Worm (Caenorhabditis elegans): ENCODE data around the gene F48E3.2.

F48E3.2 gene

DNA sequence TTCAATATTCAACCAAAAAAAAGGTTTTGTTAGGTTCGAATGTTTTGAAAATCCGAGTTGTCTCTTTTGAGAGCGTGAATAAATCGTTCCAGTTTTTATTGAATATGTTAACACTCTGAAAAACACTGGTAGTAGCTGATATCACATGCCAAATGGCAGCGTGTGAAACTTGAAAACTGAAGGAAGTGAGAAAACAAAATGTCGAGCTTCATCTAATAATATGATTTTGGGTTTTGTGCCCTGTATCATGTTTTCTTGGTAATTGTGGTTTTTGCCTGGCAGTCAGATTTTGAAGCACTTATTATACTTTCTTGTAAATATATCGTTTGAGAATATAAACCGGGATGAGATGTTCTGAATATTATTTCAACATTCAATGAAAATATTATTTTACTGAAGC, 9.9 kb upstream of the F48E3.2 start, which contains the start of gene F48E3.6:
TSS of gene F48E3.6 (minus strand) at position 101 of the 400 bp plus-strand sequence.
- TF ChIP-seq pes-1 (GFP tag; IDR thresholded peaks at IDR 0.05) (no peak), ceh-36 (tag; optimal IDR thresholded peaks at IDR 0.05) (no peak), ama-1 (optimal IDR thresholded peaks at IDR 0.05) (no peak), hmg-4 (GFP tag; optimal IDR thresholded peaks at IDR 0.05) (no peak), tra-4 (tag; optimal IDR thresholded peaks at IDR 0.05) (no peak), ets-7 (tag; optimal IDR thresholded peaks at IDR 0.05) (no peak), B0310.2 (tag; optimal IDR thresholded peaks at IDR 0.05) (no peak), hmbx-1 (tag; optimal IDR thresholded peaks at IDR 0.05) (no peak), sea-1 (GFP tag; conservative IDR thresholded peaks at IDR 0.05) (no peak), aly-1 (tag; optimal IDR thresholded peaks at IDR 0.05) (no peak), F13C5.2 (tag; optimal IDR thresholded peaks at IDR 0.05) (no peak), scrt-1 (GFP tag; IDR thresholded peaks at IDR 0.05) (no peak), tbx-11 (GFP tag; IDR thresholded peaks at IDR 0.05) (no peak), hnd-1 (tag; optimal IDR thresholded peaks at IDR 0.05) (no peak), ceh-13 (GFP tag; optimal IDR thresholded peaks at IDR 0.05) (no peak), tbx-37 (GFP tag; conservative IDR thresholded peaks at IDR 0.05) (no peak), flt-1 (GFP tag; IDR thresholded peaks at IDR 0.05) (no peak)

DNA sequence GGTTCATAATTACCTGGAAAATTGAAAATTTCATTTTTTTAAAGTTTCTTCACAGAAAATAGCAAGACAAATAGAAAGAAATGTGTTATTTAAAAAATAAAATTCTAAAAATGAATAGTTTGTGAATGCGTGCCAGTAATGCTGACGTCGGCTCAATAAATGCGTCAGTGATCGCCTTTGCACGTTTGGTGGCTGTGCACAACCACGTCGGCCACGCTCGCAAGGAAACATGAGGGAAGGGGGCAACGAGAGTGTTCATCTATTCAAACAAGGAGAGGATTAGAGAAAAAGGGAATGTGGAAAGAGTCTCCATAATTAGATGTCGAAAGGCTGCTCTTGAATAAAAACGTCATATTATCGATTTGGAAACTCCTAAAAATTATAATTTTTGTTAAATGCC, 8.1 kb upstream of the F48E3.2 start, which contains the start of gene uggt-1:
TSS of gene uggt-1 (minus strand) at position 13 of the 400 bp plus-strand sequence.
- TF ChIP-seq ceh-36 (tag; optimal IDR thresholded peaks at IDR 0.05) (peak; percentile 64), tra-4 (tag; optimal IDR thresholded peaks at IDR 0.05) (no peak), aly-1 (tag; optimal IDR thresholded peaks at IDR 0.05) (no peak), hmbx-1 (tag; optimal IDR thresholded peaks at IDR 0.05) (no peak), pes-1 (GFP tag; IDR thresholded peaks at IDR 0.05) (no peak), flt-1 (GFP tag; IDR thresholded peaks at IDR 0.05) (peak; percentile 26; the same call in 1 of the 2 replicates), sea-1 (GFP tag; conservative IDR thresholded peaks at IDR 0.05) (peak; percentile 71), F13C5.2 (tag; optimal IDR thresholded peaks at IDR 0.05) (peak; percentile 85), B0310.2 (tag; optimal IDR thresholded peaks at IDR 0.05) (no peak), tbx-37 (GFP tag; conservative IDR thresholded peaks at IDR 0.05) (no peak), ceh-13 (GFP tag; optimal IDR thresholded peaks at IDR 0.05) (no peak), hnd-1 (tag; optimal IDR thresholded peaks at IDR 0.05) (no peak), tbx-11 (GFP tag; IDR thresholded peaks at IDR 0.05) (no peak), ets-7 (tag; optimal IDR thresholded peaks at IDR 0.05) (no peak), ama-1 (optimal IDR thresholded peaks at IDR 0.05) (no peak), scrt-1 (GFP tag; IDR thresholded peaks at IDR 0.05) (no peak), hmg-4 (GFP tag; optimal IDR thresholded peaks at IDR 0.05) (peak; percentile 83)

DNA sequence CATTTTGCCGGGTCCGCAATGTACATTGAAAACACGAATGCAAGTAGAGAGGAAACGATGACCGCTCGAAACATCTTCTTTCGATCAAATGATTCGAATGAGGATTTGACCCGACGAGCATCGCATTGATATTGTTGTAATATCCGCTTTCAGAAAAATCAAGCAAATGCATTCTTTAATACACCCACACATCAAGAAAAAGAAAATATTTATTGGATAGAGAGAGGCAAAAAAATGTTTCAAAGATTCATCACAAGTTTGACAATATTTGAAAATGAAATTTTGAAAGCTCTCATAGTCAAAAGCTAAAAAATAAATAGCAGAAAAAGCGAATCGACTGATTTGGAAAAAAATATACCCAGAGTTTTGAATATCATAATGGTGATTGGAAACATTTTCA, 2.6 kb upstream of the F48E3.2 start, which contains the start of gene try-14:
TSS of gene try-14 (minus strand) at position 101 of the 400 bp plus-strand sequence.
- TF ChIP-seq tbx-37 (GFP tag; conservative IDR thresholded peaks at IDR 0.05) (no peak), ceh-13 (GFP tag; optimal IDR thresholded peaks at IDR 0.05) (no peak), F13C5.2 (tag; optimal IDR thresholded peaks at IDR 0.05) (no peak), ets-7 (tag; optimal IDR thresholded peaks at IDR 0.05) (no peak), tra-4 (tag; optimal IDR thresholded peaks at IDR 0.05) (no peak), sea-1 (GFP tag; conservative IDR thresholded peaks at IDR 0.05) (no peak), scrt-1 (GFP tag; IDR thresholded peaks at IDR 0.05) (no peak), hnd-1 (tag; optimal IDR thresholded peaks at IDR 0.05) (no peak), hmbx-1 (tag; optimal IDR thresholded peaks at IDR 0.05) (no peak), ceh-36 (tag; optimal IDR thresholded peaks at IDR 0.05) (no peak), pes-1 (GFP tag; IDR thresholded peaks at IDR 0.05) (no peak), ama-1 (optimal IDR thresholded peaks at IDR 0.05) (no peak), flt-1 (GFP tag; IDR thresholded peaks at IDR 0.05) (no peak), tbx-11 (GFP tag; IDR thresholded peaks at IDR 0.05) (no peak), aly-1 (tag; optimal IDR thresholded peaks at IDR 0.05) (no peak), B0310.2 (tag; optimal IDR thresholded peaks at IDR 0.05) (no peak)

ce11 chrX:7491521-7491920, 1.4 kb downstream of the F48E3.2 start:
- no peak for TF ChIP-seq F13C5.2 (tag; optimal IDR thresholded peaks at IDR 0.05)
- no peak for TF ChIP-seq tra-4 (tag; optimal IDR thresholded peaks at IDR 0.05)
- TF ChIP-seq flt-1 (GFP tag; IDR thresholded peaks at IDR 0.05) = no peak
- TF ChIP-seq hmg-4 (GFP tag; optimal IDR thresholded peaks at IDR 0.05) = no peak
- no peak for TF ChIP-seq hnd-1 (tag; optimal IDR thresholded peaks at IDR 0.05)
- TF ChIP-seq pes-1 (GFP tag; IDR thresholded peaks at IDR 0.05) = no peak
- no peak for TF ChIP-seq hmbx-1 (tag; optimal IDR thresholded peaks at IDR 0.05)
- no peak for TF ChIP-seq tbx-37 (GFP tag; conservative IDR thresholded peaks at IDR 0.05)
- no peak for TF ChIP-seq scrt-1 (GFP tag; IDR thresholded peaks at IDR 0.05)
- TF ChIP-seq ceh-36 (tag; optimal IDR thresholded peaks at IDR 0.05) = no peak
- TF ChIP-seq ama-1 (optimal IDR thresholded peaks at IDR 0.05) = no peak
- no peak for TF ChIP-seq sea-1 (GFP tag; conservative IDR thresholded peaks at IDR 0.05)
- TF ChIP-seq aly-1 (tag; optimal IDR thresholded peaks at IDR 0.05) = no peak
- TF ChIP-seq B0310.2 (tag; optimal IDR thresholded peaks at IDR 0.05) = no peak
- TF ChIP-seq tbx-11 (GFP tag; IDR thresholded peaks at IDR 0.05) = no peak
- TF ChIP-seq ets-7 (tag; optimal IDR thresholded peaks at IDR 0.05) = no peak
- TF ChIP-seq ceh-13 (GFP tag; optimal IDR thresholded peaks at IDR 0.05) = no peak

DNA sequence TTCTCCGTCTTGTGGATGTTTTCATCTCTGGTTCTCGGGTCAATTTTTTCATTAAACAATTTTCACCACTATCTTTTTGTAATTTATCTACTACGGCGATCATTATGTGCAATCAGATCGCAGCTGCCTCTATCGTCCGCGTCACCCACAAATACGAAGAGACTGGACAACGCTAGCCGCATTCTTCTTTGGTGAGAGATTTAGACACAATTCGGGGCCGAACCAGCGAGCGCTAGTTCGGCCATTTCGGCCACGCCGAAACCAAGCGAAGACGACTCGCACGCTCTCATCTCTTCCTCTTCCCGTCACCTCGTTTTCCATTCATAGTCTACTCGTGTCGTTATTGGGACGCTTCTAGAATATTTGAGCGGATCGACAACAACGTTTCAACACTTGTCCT, 7.2 kb downstream of the F48E3.2 start, which contains the start of gene gly-12:
TSS of gene gly-12 (plus strand) at position 117 of the 400 bp plus-strand sequence.
- TF ChIP-seq B0310.2 (tag; optimal IDR thresholded peaks at IDR 0.05) (no peak), scrt-1 (GFP tag; IDR thresholded peaks at IDR 0.05) (no peak), tra-4 (tag; optimal IDR thresholded peaks at IDR 0.05) (no peak), hnd-1 (tag; optimal IDR thresholded peaks at IDR 0.05) (no peak), hmg-4 (GFP tag; optimal IDR thresholded peaks at IDR 0.05) (peak; percentile 69), ceh-36 (tag; optimal IDR thresholded peaks at IDR 0.05) (no peak), aly-1 (tag; optimal IDR thresholded peaks at IDR 0.05) (peak; percentile 17), tbx-11 (GFP tag; IDR thresholded peaks at IDR 0.05) (no peak)

DNA sequence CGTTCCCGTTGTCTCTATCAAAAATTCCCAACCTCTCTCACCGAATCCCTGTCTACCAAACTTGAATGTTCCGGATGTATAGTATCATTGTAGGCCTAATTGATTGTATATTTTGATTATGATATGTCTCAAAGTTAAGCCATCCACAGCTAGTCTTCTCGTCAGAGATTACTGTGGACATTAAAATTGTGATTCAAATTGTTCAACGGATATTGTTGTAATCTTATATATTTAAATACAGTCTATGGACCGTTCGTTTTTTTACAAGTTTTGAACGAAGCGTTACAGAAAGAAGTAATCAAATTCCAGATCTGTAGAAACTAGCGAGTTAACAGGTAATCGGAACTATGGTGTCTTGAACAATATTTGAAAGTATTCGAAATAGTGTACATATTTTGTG, 12.2 kb downstream of the F48E3.2 start, which contains the start of gene F48E3.9:
TSS of gene F48E3.9 (plus strand) at position 301 of the 400 bp plus-strand sequence.
- no peak for TF ChIP-seq hmg-4 (GFP tag; optimal IDR thresholded peaks at IDR 0.05)
- no peak for TF ChIP-seq hmbx-1 (tag; optimal IDR thresholded peaks at IDR 0.05)
- no peak for TF ChIP-seq ceh-36 (tag; optimal IDR thresholded peaks at IDR 0.05)
- TF ChIP-seq pes-1 (GFP tag; IDR thresholded peaks at IDR 0.05) = no peak
- TF ChIP-seq B0310.2 (tag; optimal IDR thresholded peaks at IDR 0.05) = no peak
- no peak for TF ChIP-seq ets-7 (tag; optimal IDR thresholded peaks at IDR 0.05)
- no peak for TF ChIP-seq tbx-37 (GFP tag; conservative IDR thresholded peaks at IDR 0.05)
- no peak for TF ChIP-seq hnd-1 (tag; optimal IDR thresholded peaks at IDR 0.05)
- no peak for TF ChIP-seq tra-4 (tag; optimal IDR thresholded peaks at IDR 0.05)
- TF ChIP-seq ceh-13 (GFP tag; optimal IDR thresholded peaks at IDR 0.05) = no peak
- TF ChIP-seq F13C5.2 (tag; optimal IDR thresholded peaks at IDR 0.05) = no peak
- no peak for TF ChIP-seq tbx-11 (GFP tag; IDR thresholded peaks at IDR 0.05)
- no peak for TF ChIP-seq scrt-1 (GFP tag; IDR thresholded peaks at IDR 0.05)
- no peak for TF ChIP-seq flt-1 (GFP tag; IDR thresholded peaks at IDR 0.05)
- no peak for TF ChIP-seq sea-1 (GFP tag; conservative IDR thresholded peaks at IDR 0.05)
- TF ChIP-seq aly-1 (tag; optimal IDR thresholded peaks at IDR 0.05) = no peak
- no peak for TF ChIP-seq ama-1 (optimal IDR thresholded peaks at IDR 0.05)
